Fruit fly (Drosophila melanogaster) whole organism, embryonic: ENCODE data around the gene CG3652.

Source experiments
- Adf1 ChIP-seq: fragments of 200-800 bp; sonication (Bioruptor generic); IDR thresholded peaks from 2 replicates; pipeline ENCODE4 v1.3.6; 2022; ENCODE audit warnings: missing biosample characterization, missing genetic modification characterization
- Bgb ChIP-seq: fragments of 200-800 bp; sonication (Bioruptor generic); IDR thresholded peaks from 2 replicates; pipeline ENCODE4 v1.3.6; 2022; ENCODE audit warnings: missing biosample characterization, missing genetic modification characterization; ENCODE audit not compliant: partially characterized antibody
- CG10654 ChIP-seq: fragments of 200-800 bp; sonication (Bioruptor generic); optimal IDR thresholded peaks from 2 replicates; lab custom pipeline; 2016; ENCODE audit warnings: missing biosample characterization, missing genetic modification characterization
- CG11247 ChIP-seq: fragments of 200-800 bp; sonication (Bioruptor generic); IDR thresholded peaks from 2 replicates; pipeline ENCODE4 v1.3.6; 2022; ENCODE audit warnings: missing biosample characterization, missing genetic modification characterization
- CG11560 ChIP-seq: fragments of 200-800 bp; sonication (Bioruptor generic); IDR thresholded peaks from 3 replicates; pipeline ENCODE4 v1.3.6; 2022; ENCODE audit warnings: missing biosample characterization, missing genetic modification characterization
- CG11696 ChIP-seq: fragments of 200-800 bp; sonication (Bioruptor generic); IDR thresholded peaks from 2 replicates; pipeline ENCODE4 v1.3.6; 2022; ENCODE audit warnings: missing biosample characterization, missing genetic modification characterization
- CG12659 ChIP-seq: fragments of 200-800 bp; sonication (Bioruptor generic); optimal IDR thresholded peaks from 3 replicates; lab custom pipeline; 2017; ENCODE audit warnings: mild to moderate bottlenecking, missing biosample characterization, missing genetic modification reagents, missing genetic modification characterization
- CG14860 ChIP-seq: fragments of 200-800 bp; sonication (Bioruptor generic); IDR thresholded peaks from 3 replicates; pipeline ENCODE4 v1.3.6; 2022; ENCODE audit warnings: missing biosample characterization, missing genetic modification characterization; ENCODE audit not compliant: partially characterized antibody
- CG17186 ChIP-seq: fragments of 200-800 bp; sonication (Bioruptor generic); optimal IDR thresholded peaks from 3 replicates; lab custom pipeline; 2017; ENCODE audit warnings: missing biosample characterization, missing genetic modification reagents, missing genetic modification characterization
- CG17802 ChIP-seq: fragments of 200-800 bp; sonication (Bioruptor generic); optimal IDR thresholded peaks from 2 replicates; lab custom pipeline; 2018; ENCODE audit warnings: missing biosample characterization, mild to moderate bottlenecking, missing genetic modification characterization, moderate library complexity
- CG18262 ChIP-seq: fragments of 200-800 bp; optimal IDR thresholded peaks from 3 replicates; lab custom pipeline; 2019; ENCODE audit warnings: missing biosample characterization, mild to moderate bottlenecking, missing genetic modification characterization, moderate library complexity
- CG2116 ChIP-seq: fragments of 200-800 bp; sonication (Bioruptor generic); optimal IDR thresholded peaks from 3 replicates; lab custom pipeline; 2018; ENCODE audit warnings: missing biosample characterization, mild to moderate bottlenecking, missing genetic modification characterization
- CG31224 ChIP-seq: fragments of 200-800 bp; sonication (Bioruptor generic); IDR thresholded peaks from 2 replicates; pipeline ENCODE4 v1.3.6; 2022; ENCODE audit warnings: missing biosample characterization, missing genetic modification characterization
- CG33213 ChIP-seq: fragments of 200-800 bp; sonication (Bioruptor generic); optimal IDR thresholded peaks from 3 replicates; lab custom pipeline; 2016; ENCODE audit warnings: missing biosample characterization, missing genetic modification characterization
- CG34224 ChIP-seq: fragments of 200-800 bp; sonication (Bioruptor generic); IDR thresholded peaks from 3 replicates; pipeline ENCODE4 v1.3.6; 2022; ENCODE audit warnings: missing biosample characterization, missing genetic modification characterization; ENCODE audit not compliant: partially characterized antibody
- CG34422 ChIP-seq: fragments of 200-800 bp; sonication (Bioruptor generic); IDR thresholded peaks from 3 replicates; pipeline ENCODE4 v1.3.6; 2022; ENCODE audit warnings: missing biosample characterization, missing genetic modification characterization
- CG4282 ChIP-seq: fragments of 200-800 bp; sonication (Bioruptor generic); optimal IDR thresholded peaks from 2 replicates; lab custom pipeline; 2016; ENCODE audit warnings: missing biosample characterization, missing genetic modification characterization
- CG6765 ChIP-seq: fragments of 200-800 bp; sonication (Bioruptor generic); optimal IDR thresholded peaks from 3 replicates; lab custom pipeline; 2017; ENCODE audit warnings: missing biosample characterization, mild to moderate bottlenecking, missing genetic modification characterization
- CG7928 ChIP-seq: fragments of 200-800 bp; sonication (Bioruptor generic); optimal IDR thresholded peaks from 2 replicates; lab custom pipeline; 2017; ENCODE audit warnings: missing biosample characterization, mild to moderate bottlenecking, missing genetic modification characterization
- CG8924 ChIP-seq: fragments of 200-800 bp; optimal IDR thresholded peaks from 3 replicates; lab custom pipeline; 2019; ENCODE audit warnings: missing biosample characterization, mild to moderate bottlenecking, missing genetic modification characterization, moderate library complexity
- CG9215 ChIP-seq: fragments of 200-800 bp; sonication (Bioruptor generic); IDR thresholded peaks from 2 replicates; pipeline ENCODE4 v1.3.6; 2022; ENCODE audit warnings: missing biosample characterization, missing genetic modification characterization
- CG9932 ChIP-seq: fragments of 200-800 bp; sonication (Bioruptor generic); IDR thresholded peaks from 2 replicates; pipeline ENCODE4 v1.3.6; 2022; ENCODE audit warnings: missing biosample characterization, missing genetic modification characterization
- Deaf1 ChIP-seq: fragments of 200-800 bp; optimal IDR thresholded peaks from 3 replicates; lab custom pipeline; 2019; ENCODE audit warnings: missing biosample characterization, mild to moderate bottlenecking, missing genetic modification characterization, moderate library complexity
- Dll ChIP-seq: fragments of 200-800 bp; sonication (Bioruptor generic); IDR thresholded peaks from 4 replicates; pipeline ENCODE4 v1.3.6; 2022; ENCODE audit warnings: missing biosample characterization, missing genetic modification characterization; ENCODE audit not compliant: partially characterized antibody
- Dp ChIP-seq: fragments of 200-800 bp; sonication (Bioruptor generic); optimal IDR thresholded peaks from 2 replicates; lab custom pipeline; 2018; ENCODE audit warnings: missing biosample characterization, mild to moderate bottlenecking, missing genetic modification characterization, moderate library complexity
- E2f2 ChIP-seq: fragments of 200-800 bp; sonication (Bioruptor generic); IDR thresholded peaks from 2 replicates; pipeline ENCODE4 v1.3.6; 2022; ENCODE audit warnings: missing biosample characterization, missing genetic modification characterization
- Fer1 ChIP-seq: fragments of 200-800 bp; sonication (Bioruptor generic); optimal IDR thresholded peaks from 2 replicates; lab custom pipeline; 2017; ENCODE audit warnings: missing biosample characterization, mild to moderate bottlenecking, missing genetic modification characterization
- Hsf ChIP-seq: fragments of 200-800 bp; sonication (Bioruptor generic); optimal IDR thresholded peaks from 3 replicates; lab custom pipeline; 2016; ENCODE audit warnings: missing biosample characterization, missing genetic modification characterization
- MBD-R2 ChIP-seq: fragments of 200-800 bp; sonication (Bioruptor generic); IDR thresholded peaks from 2 replicates; pipeline ENCODE4 v1.3.6; 2022; ENCODE audit warnings: missing biosample characterization, missing genetic modification characterization
- Opbp ChIP-seq: fragments of 200-800 bp; sonication (Bioruptor generic); IDR thresholded peaks from 3 replicates; pipeline ENCODE4 v1.3.6; 2022; ENCODE audit warnings: missing biosample characterization, missing genetic modification characterization; ENCODE audit not compliant: partially characterized antibody
- Sry-δ ChIP-seq: fragments of 200-800 bp; sonication (Bioruptor generic); optimal IDR thresholded peaks from 2 replicates; lab custom pipeline; 2016; ENCODE audit warnings: missing biosample characterization, missing genetic modification characterization
- amos ChIP-seq: fragments of 200-800 bp; sonication (Bioruptor generic); IDR thresholded peaks from 2 replicates; pipeline ENCODE4 v1.3.6; 2022; ENCODE audit warnings: missing biosample characterization, missing genetic modification characterization; ENCODE audit not compliant: partially characterized antibody
- ato ChIP-seq: fragments of 200-800 bp; sonication (Bioruptor generic); IDR thresholded peaks from 2 replicates; pipeline ENCODE4 v1.3.6; 2022; ENCODE audit warnings: missing biosample characterization, missing genetic modification characterization; ENCODE audit not compliant: partially characterized antibody
- bowl ChIP-seq: fragments of 200-800 bp; sonication (Bioruptor generic); IDR thresholded peaks from 2 replicates; pipeline ENCODE4 v1.3.6; 2022; ENCODE audit warnings: missing biosample characterization, missing genetic modification characterization
- cad ChIP-seq: fragments of >200 bp; optimal IDR thresholded peaks from 2 replicates; lab custom pipeline; 2017; ENCODE audit warnings: missing biosample characterization, missing genetic modification characterization
- cg ChIP-seq: fragments of 200-800 bp; sonication (Bioruptor generic); optimal IDR thresholded peaks from 3 replicates; lab custom pipeline; 2019; ENCODE audit warnings: missing biosample characterization, mild to moderate bottlenecking, missing genetic modification characterization, moderate library complexity
- danr ChIP-seq: fragments of 200-800 bp; sonication (Bioruptor generic); IDR thresholded peaks from 2 replicates; pipeline ENCODE4 v1.3.6; 2022; ENCODE audit warnings: missing biosample characterization, missing genetic modification characterization
- esg ChIP-seq: fragments of 200-800 bp; sonication (Bioruptor generic); conservative IDR thresholded peaks from 2 replicates; pipeline ENCODE4 v1.3.6; 2022; ENCODE audit warnings: missing biosample characterization, missing genetic modification characterization
- fu2 ChIP-seq: fragments of 200-800 bp; sonication (Bioruptor generic); optimal IDR thresholded peaks from 2 replicates; lab custom pipeline; 2016; ENCODE audit warnings: missing biosample characterization, missing genetic modification characterization
- h ChIP-seq: fragments of >200 bp; optimal IDR thresholded peaks from 2 replicates; lab custom pipeline; 2017
- jumu ChIP-seq: fragments of 200-800 bp; sonication (Bioruptor generic); optimal IDR thresholded peaks from 3 replicates; lab custom pipeline; 2016; ENCODE audit warnings: missing biosample characterization, missing genetic modification characterization
- klu ChIP-seq: fragments of 200-800 bp; sonication (Bioruptor generic); IDR thresholded peaks from 2 replicates; pipeline ENCODE4 v1.3.6; 2022; ENCODE audit warnings: missing biosample characterization, missing genetic modification characterization
- nmo ChIP-seq: fragments of 200-800 bp; sonication (Bioruptor generic); optimal IDR thresholded peaks from 2 replicates; lab custom pipeline; 2018; ENCODE audit warnings: missing biosample characterization, mild to moderate bottlenecking, missing genetic modification characterization, moderate library complexity
- ro ChIP-seq: fragments of 200-800 bp; sonication (Bioruptor generic); IDR thresholded peaks from 2 replicates; pipeline ENCODE4 v1.3.6; 2022; ENCODE audit warnings: missing biosample characterization, missing genetic modification characterization
- row ChIP-seq: fragments of 200-800 bp; sonication (Bioruptor generic); IDR thresholded peaks from 3 replicates; pipeline ENCODE4 v1.3.6; 2022; ENCODE audit warnings: missing biosample characterization, missing genetic modification characterization
- shn ChIP-seq: fragments of 200-800 bp; sonication (Bioruptor generic); optimal IDR thresholded peaks from 3 replicates; lab custom pipeline; 2016; ENCODE audit warnings: missing biosample characterization, missing genetic modification characterization
- tll ChIP-seq, 2 experiments: fragments of 200-800 bp in 1 of 2; fragments of >200 bp in 1 of 2; sonication (Bioruptor generic) in 1 of 2; optimal IDR thresholded peaks; 2 replicates each; lab custom pipeline; 2017 to 2019; ENCODE audit warnings: missing biosample characterization in 2 of 2, missing genetic modification characterization in 2 of 2, mild to moderate bottlenecking in 1 of 2, moderate library complexity in 1 of 2
- unc-4 ChIP-seq: fragments of 200-800 bp; sonication (Bioruptor generic); IDR thresholded peaks from 2 replicates; pipeline ENCODE4 v1.3.6; 2022; ENCODE audit warnings: missing biosample characterization, missing genetic modification characterization; ENCODE audit not compliant: partially characterized antibody
- vnd ChIP-seq: fragments of 200-800 bp; sonication (Bioruptor generic); IDR thresholded peaks from 3 replicates; pipeline ENCODE4 v1.3.6; 2022; ENCODE audit warnings: missing biosample characterization, missing genetic modification characterization; ENCODE audit not compliant: partially characterized antibody

Gene CG3652

dm6 chr2L:4385387-4386279 lies 8.0 kb downstream of the CG3652 start, which contains the start of gene Vps53 (continued):
- TF ChIP-seq Adf1 (GFP tag; lab: Robert Waterston, UW) (no peak), tll (GFP tag; optimal IDR thresholded peaks at IDR 0.05; lab: Kevin White, UChicago) (no peak), CG17802 (no peak), CG11247 (no peak), CG18262 (no peak), ro (GFP tag; lab: Robert Waterston, UW) (no peak), Hsf (GFP tag; lab: Kevin White, UChicago) (no peak), CG10654 (GFP tag; lab: Kevin White, UChicago) (no peak), CG12659 (GFP tag; lab: Kevin White, UChicago) (no peak), CG8924 (no peak), Dp (GFP tag; lab: Kevin White, UChicago) (peak; percentile 85), esg (no peak), Opbp (GFP tag; lab: Robert Waterston, UW) (no peak), klu (no peak), CG9215 (GFP tag; lab: Robert Waterston, UW) (no peak), row (no peak; the same call in 2 of the 3 replicates), fu2 (GFP tag; lab: Kevin White, UChicago) (no peak), Deaf1 (tag; lab: Kevin White, UChicago) (no peak), Bgb (GFP tag; lab: Robert Waterston, UW) (peak; percentile 20; the same call in 1 of the 2 replicates)
- TF ChIP-seq, all 482 proteins: peak for 32

DNA sequence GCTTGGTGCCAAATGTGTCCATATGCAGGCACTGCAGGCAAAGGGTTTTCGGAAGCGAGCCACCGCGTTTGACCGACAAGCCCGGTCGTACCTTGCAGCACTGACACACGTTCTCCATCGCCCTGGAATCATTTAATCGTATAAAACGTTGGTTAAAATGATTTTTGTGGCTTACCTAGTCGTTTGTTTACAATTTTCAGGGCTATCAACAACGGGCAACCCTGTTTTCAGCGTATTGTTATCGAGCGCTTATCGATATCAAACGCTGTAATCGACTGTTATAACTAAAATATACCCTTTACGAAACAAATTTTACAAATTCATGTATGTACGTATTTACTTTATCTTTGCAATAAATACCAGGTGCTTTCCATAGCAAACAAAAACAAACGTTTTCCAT lies 11.2 kb downstream of the CG3652 start, which contains the start of gene CG17612:
Gene CG17612, minus strand, starts transcription at position 214 of the 400 bp plus-strand sequence.
- TF ChIP-seq CG33213 (GFP tag; lab: Kevin White, UChicago) (no peak), CG6765 (no peak), CG4282 (GFP tag; lab: Kevin White, UChicago) (no peak), bowl (GFP tag; lab: Robert Waterston, UW) (no peak), CG7928 (GFP tag; lab: Kevin White, UChicago) (peak; percentile 91), nmo (GFP tag; lab: Kevin White, UChicago) (peak; percentile 7), Dp (GFP tag; lab: Kevin White, UChicago) (peak; percentile 24), cg (GFP tag; lab: Kevin White, UChicago) (no peak), Sry-δ (peak; percentile 42), danr (GFP tag; lab: Robert Waterston, UW) (no peak), CG2116 (peak; percentile 92), unc-4 (GFP tag; lab: Robert Waterston, UW) (peak; percentile 62), ato (GFP tag; lab: Robert Waterston, UW) (peak; percentile 66), CG17186 (GFP tag; lab: Kevin White, UChicago) (peak; percentile 88), Fer1 (no peak), CG34224 (peak; percentile 84), vnd (GFP tag; lab: Robert Waterston, UW) (peak; percentile 64; the same call in 2 of the 3 replicates), amos (GFP tag; lab: Robert Waterston, UW) (peak; percentile 56; the same call in 1 of the 2 replicates), CG11560 (no peak), cad (peak; percentile 24), E2f2 (GFP tag; lab: Robert Waterston, UW) (peak; percentile 24; the same call in 1 of the 2 replicates), CG9932 (GFP tag; lab: Robert Waterston, UW) (no peak), CG11696 (GFP tag; lab: Robert Waterston, UW) (no peak), h (lab: Kevin White, UChicago) (no peak), CG34422 (peak; percentile 36; the same call in 1 of the 3 replicates), Dll (GFP tag; lab: Robert Waterston, UW) (peak; percentile 74; the same call in 3 of the 4 replicates), jumu (GFP tag; lab: Kevin White, UChicago) (no peak), CG31224 (GFP tag; lab: Robert Waterston, UW) (no peak), CG14860 (GFP tag; lab: Robert Waterston, UW) (peak; percentile 72), MBD-R2 (GFP tag; lab: Robert Waterston, UW) (peak; percentile 92), shn (GFP tag; lab: Kevin White, UChicago) (no peak)
